Fruit fly (Drosophila melanogaster) whole organism, embryonic: Measurements from ENCODE around the gene mh.
A peak's percentile ranks its signal among the peaks of the same experiment; 100 is the strongest.

Source experiments
- Abd-B ChIP-seq: fragments of 200-800 bp; sonication (Bioruptor generic); optimal IDR thresholded peaks from 2 replicates; lab custom pipeline; 2018; ENCODE audit warnings: missing biosample characterization, mild to moderate bottlenecking, missing genetic modification characterization, moderate library complexity
- Ada2b ChIP-seq: fragments of 200-800 bp; sonication (Bioruptor generic); IDR thresholded peaks from 2 replicates; pipeline ENCODE4 v1.3.6; 2022; ENCODE audit warnings: missing biosample characterization, missing genetic modification characterization
- Aef1 ChIP-seq: fragments of 200-800 bp; sonication (Bioruptor generic); IDR thresholded peaks from 3 replicates; pipeline ENCODE4 v1.3.6; 2022; ENCODE audit warnings: missing biosample characterization, missing genetic modification characterization
- Atf3 ChIP-seq: fragments of 200-800 bp; sonication (Bioruptor generic); optimal IDR thresholded peaks from 3 replicates; lab custom pipeline; 2016; ENCODE audit warnings: missing biosample characterization, missing genetic modification characterization
- Bgb ChIP-seq: fragments of 200-800 bp; sonication (Bioruptor generic); IDR thresholded peaks from 2 replicates; pipeline ENCODE4 v1.3.6; 2022; ENCODE audit warnings: missing biosample characterization, missing genetic modification characterization; ENCODE audit not compliant: partially characterized antibody
- Bteb2 ChIP-seq: fragments of 200-800 bp; sonication (Bioruptor generic); optimal IDR thresholded peaks from 2 replicates; lab custom pipeline; 2016; ENCODE audit warnings: missing biosample characterization, missing genetic modification characterization
- CG10366 ChIP-seq: fragments of 200-800 bp; sonication (Bioruptor generic); IDR thresholded peaks from 2 replicates; pipeline ENCODE4 v1.3.6; 2022; ENCODE audit warnings: missing biosample characterization, missing genetic modification characterization
- CG13775 ChIP-seq: fragments of 200-800 bp; sonication (Bioruptor generic); optimal IDR thresholded peaks from 3 replicates; lab custom pipeline; 2017; ENCODE audit warnings: missing biosample characterization, mild to moderate bottlenecking, missing genetic modification characterization
- CG14710 ChIP-seq: fragments of 200-800 bp; sonication (Bioruptor generic); optimal IDR thresholded peaks from 3 replicates; lab custom pipeline; 2019; ENCODE audit warnings: missing biosample characterization, mild to moderate bottlenecking, missing genetic modification characterization, moderate library complexity
- CG14860 ChIP-seq: fragments of 200-800 bp; sonication (Bioruptor generic); IDR thresholded peaks from 3 replicates; pipeline ENCODE4 v1.3.6; 2022; ENCODE audit warnings: missing biosample characterization, missing genetic modification characterization; ENCODE audit not compliant: partially characterized antibody
- CG15514 ChIP-seq: fragments of 200-800 bp; sonication (Bioruptor generic); optimal IDR thresholded peaks from 3 replicates; lab custom pipeline; 2017; ENCODE audit warnings: missing biosample characterization, missing genetic modification characterization, mild to moderate bottlenecking, moderate library complexity, missing genetic modification reagents
- CG1647 ChIP-seq: fragments of 200-800 bp; sonication (Bioruptor generic); optimal IDR thresholded peaks from 3 replicates; lab custom pipeline; 2016; ENCODE audit warnings: missing biosample characterization, missing genetic modification characterization
- CG16813 ChIP-seq: fragments of 200-800 bp; sonication (Bioruptor generic); IDR thresholded peaks from 3 replicates; pipeline ENCODE4 v1.3.6; 2022; ENCODE audit warnings: missing biosample characterization, missing genetic modification characterization; ENCODE audit not compliant: partially characterized antibody
- CG17186 ChIP-seq: fragments of 200-800 bp; sonication (Bioruptor generic); optimal IDR thresholded peaks from 3 replicates; lab custom pipeline; 2017; ENCODE audit warnings: missing biosample characterization, missing genetic modification reagents, missing genetic modification characterization
- CG18011 ChIP-seq: fragments of 200-800 bp; sonication (Bioruptor generic); optimal IDR thresholded peaks from 2 replicates; lab custom pipeline; 2017; ENCODE audit warnings: missing biosample characterization, missing genetic modification characterization, mild to moderate bottlenecking, moderate library complexity, missing genotype
- CG30403 ChIP-seq: fragments of 200-800 bp; sonication (Bioruptor generic); optimal IDR thresholded peaks from 3 replicates; lab custom pipeline; 2016; ENCODE audit warnings: missing biosample characterization, missing genetic modification characterization
- CG33213 ChIP-seq: fragments of 200-800 bp; sonication (Bioruptor generic); optimal IDR thresholded peaks from 3 replicates; lab custom pipeline; 2016; ENCODE audit warnings: missing biosample characterization, missing genetic modification characterization
- CG34376 ChIP-seq: fragments of 200-800 bp; sonication (Bioruptor generic); optimal IDR thresholded peaks from 2 replicates; lab custom pipeline; 2018; ENCODE audit warnings: missing biosample characterization, mild to moderate bottlenecking, missing genetic modification characterization
- CG4707 ChIP-seq: fragments of 200-800 bp; sonication (Bioruptor generic); optimal IDR thresholded peaks from 2 replicates; lab custom pipeline; 2018; ENCODE audit warnings: missing biosample characterization, mild to moderate bottlenecking, missing genetic modification characterization, moderate library complexity
- CG5953 ChIP-seq: fragments of 200-800 bp; sonication (Bioruptor generic); IDR thresholded peaks from 2 replicates; pipeline ENCODE4 v1.3.6; 2022; ENCODE audit warnings: missing biosample characterization, missing genetic modification characterization
- CG6689 ChIP-seq: fragments of 200-800 bp; sonication (Bioruptor generic); IDR thresholded peaks from 2 replicates; pipeline ENCODE4 v1.3.6; 2022; ENCODE audit warnings: missing biosample characterization, missing genetic modification characterization
- CG7963 ChIP-seq: fragments of 200-800 bp; sonication (Bioruptor generic); IDR thresholded peaks from 3 replicates; pipeline ENCODE4 v1.3.6; 2022; ENCODE audit warnings: missing biosample characterization, missing genetic modification characterization; ENCODE audit not compliant: partially characterized antibody
- CoRest ChIP-seq: fragments of 200-800 bp; sonication (Bioruptor generic); optimal IDR thresholded peaks from 3 replicates; lab custom pipeline; 2018; ENCODE audit warnings: missing biosample characterization, mild to moderate bottlenecking, missing genetic modification characterization, moderate library complexity
- Dfd ChIP-seq, 2 experiments: fragments of >200 bp; optimal IDR thresholded peaks; 2 replicates each; lab custom pipeline; 2017; ENCODE audit warnings: missing biosample characterization in 2 of 2, missing genetic modification characterization in 2 of 2
- Doc3 ChIP-seq: fragments of 200-800 bp; sonication (Bioruptor generic); IDR thresholded peaks from 3 replicates; pipeline ENCODE4 v1.3.6; 2022; ENCODE audit warnings: missing biosample characterization, missing genetic modification characterization; ENCODE audit not compliant: partially characterized antibody
- Fer1 ChIP-seq: fragments of 200-800 bp; sonication (Bioruptor generic); optimal IDR thresholded peaks from 2 replicates; lab custom pipeline; 2017; ENCODE audit warnings: missing biosample characterization, mild to moderate bottlenecking, missing genetic modification characterization
- HmgZ ChIP-seq: fragments of 200-800 bp; sonication (Bioruptor generic); optimal IDR thresholded peaks from 2 replicates; lab custom pipeline; 2018; ENCODE audit warnings: missing biosample characterization, mild to moderate bottlenecking, missing genetic modification characterization
- Med ChIP-seq: fragments of 200-800 bp; sonication (Bioruptor generic); peaks from one replicate; lab custom pipeline; 2016; ENCODE audit warnings: missing biosample characterization, missing genetic modification characterization, mild to moderate bottlenecking, inconsistent platforms, moderate library complexity
- Myb ChIP-seq: fragments of 200-800 bp; sonication (Bioruptor generic); optimal IDR thresholded peaks from 2 replicates; lab custom pipeline; 2016; ENCODE audit warnings: missing biosample characterization, missing genetic modification characterization
- Nf-YC ChIP-seq: fragments of 200-800 bp; optimal IDR thresholded peaks from 3 replicates; lab custom pipeline; 2019; ENCODE audit warnings: missing biosample characterization, mild to moderate bottlenecking, missing genetic modification characterization, moderate library complexity
- Tbp ChIP-seq: fragments of >200 bp; optimal IDR thresholded peaks from 2 replicates; lab custom pipeline; 2018; ENCODE audit warnings: missing biosample characterization, missing genetic modification characterization
- Usf ChIP-seq: fragments of 200-800 bp; sonication (Bioruptor generic); optimal IDR thresholded peaks from 2 replicates; lab custom pipeline; 2017; ENCODE audit warnings: missing genotype, missing biosample characterization, missing genetic modification characterization
- Xrp1 ChIP-seq: fragments of 200-800 bp; sonication (Bioruptor generic); IDR thresholded peaks from 2 replicates; pipeline ENCODE4 v1.3.6; 2022; ENCODE audit warnings: missing biosample characterization, missing genetic modification characterization
- YL-1 ChIP-seq: fragments of 200-800 bp; sonication (Bioruptor generic); optimal IDR thresholded peaks from 3 replicates; lab custom pipeline; 2017; ENCODE audit warnings: missing biosample characterization, mild to moderate bottlenecking, missing genetic modification characterization
- bcd ChIP-seq: fragments of 200-800 bp; sonication (Bioruptor generic); optimal IDR thresholded peaks from 2 replicates; lab custom pipeline; 2017; ENCODE audit warnings: missing biosample characterization, mild to moderate bottlenecking, missing genetic modification characterization
- bowl ChIP-seq: fragments of 200-800 bp; sonication (Bioruptor generic); IDR thresholded peaks from 2 replicates; pipeline ENCODE4 v1.3.6; 2022; ENCODE audit warnings: missing biosample characterization, missing genetic modification characterization
- da ChIP-seq: fragments of 200-800 bp; sonication (Bioruptor generic); optimal IDR thresholded peaks from 2 replicates; lab custom pipeline; 2016; ENCODE audit warnings: missing biosample characterization, missing genetic modification characterization
- gsb ChIP-seq: fragments of 200-800 bp; sonication (Bioruptor generic); IDR thresholded peaks from 2 replicates; pipeline ENCODE4 v1.3.6; 2022; ENCODE audit warnings: missing biosample characterization, missing genetic modification characterization
- ham ChIP-seq: fragments of 200-800 bp; sonication (Bioruptor generic); IDR thresholded peaks from 2 replicates; pipeline ENCODE4 v1.3.6; 2022; ENCODE audit warnings: missing biosample characterization, missing genetic modification characterization
- hkb ChIP-seq, 2 experiments: fragments of 200-800 bp in 1 of 2; fragments of >200 bp in 1 of 2; sonication (Bioruptor generic) in 1 of 2; IDR thresholded peaks in 1 of 2; optimal IDR thresholded peaks in 1 of 2; 2 replicates each; pipeline versions ENCODE4 v1.3.6 to Lab custom; 2017 to 2022; ENCODE audit warnings: missing biosample characterization in 1 of 2, missing genetic modification characterization in 1 of 2
- jumu ChIP-seq: fragments of 200-800 bp; sonication (Bioruptor generic); optimal IDR thresholded peaks from 3 replicates; lab custom pipeline; 2016; ENCODE audit warnings: missing biosample characterization, missing genetic modification characterization
- knrl ChIP-seq: fragments of 200-800 bp; sonication (Bioruptor generic); IDR thresholded peaks from 3 replicates; pipeline ENCODE4 v1.3.6; 2022; ENCODE audit warnings: missing biosample characterization, missing genetic modification characterization; ENCODE audit not compliant: partially characterized antibody
- lmd ChIP-seq: fragments of 200-800 bp; sonication (Bioruptor generic); IDR thresholded peaks from 2 replicates; pipeline ENCODE4 v1.3.6; 2022; ENCODE audit warnings: missing biosample characterization, missing genetic modification characterization
- maf-S ChIP-seq: fragments of 200-800 bp; sonication (Bioruptor generic); optimal IDR thresholded peaks from 2 replicates; lab custom pipeline; 2016; ENCODE audit warnings: missing biosample characterization, missing genetic modification characterization
- pzg ChIP-seq: fragments of 200-800 bp; sonication (Bioruptor generic); optimal IDR thresholded peaks from 3 replicates; lab custom pipeline; 2018; ENCODE audit warnings: missing biosample characterization, mild to moderate bottlenecking, missing genetic modification characterization, moderate library complexity
- row ChIP-seq: fragments of 200-800 bp; sonication (Bioruptor generic); IDR thresholded peaks from 3 replicates; pipeline ENCODE4 v1.3.6; 2022; ENCODE audit warnings: missing biosample characterization, missing genetic modification characterization
- sim ChIP-seq: fragments of 200-800 bp; sonication (Bioruptor generic); IDR thresholded peaks from 2 replicates; pipeline ENCODE4 v1.3.6; 2022; ENCODE audit warnings: missing biosample characterization, missing genetic modification characterization
- so ChIP-seq: fragments of 200-800 bp; sonication (Bioruptor generic); IDR thresholded peaks from 3 replicates; pipeline ENCODE4 v1.3.6; 2022; ENCODE audit warnings: missing biosample characterization, missing genetic modification characterization
- unc-4 ChIP-seq: fragments of 200-800 bp; sonication (Bioruptor generic); IDR thresholded peaks from 2 replicates; pipeline ENCODE4 v1.3.6; 2022; ENCODE audit warnings: missing biosample characterization, missing genetic modification characterization; ENCODE audit not compliant: partially characterized antibody
- unpg ChIP-seq: fragments of 200-800 bp; sonication (Bioruptor generic); optimal IDR thresholded peaks from 3 replicates; lab custom pipeline; 2018; ENCODE audit warnings: missing biosample characterization, mild to moderate bottlenecking, missing genetic modification characterization, moderate library complexity

The mh gene

DNA sequence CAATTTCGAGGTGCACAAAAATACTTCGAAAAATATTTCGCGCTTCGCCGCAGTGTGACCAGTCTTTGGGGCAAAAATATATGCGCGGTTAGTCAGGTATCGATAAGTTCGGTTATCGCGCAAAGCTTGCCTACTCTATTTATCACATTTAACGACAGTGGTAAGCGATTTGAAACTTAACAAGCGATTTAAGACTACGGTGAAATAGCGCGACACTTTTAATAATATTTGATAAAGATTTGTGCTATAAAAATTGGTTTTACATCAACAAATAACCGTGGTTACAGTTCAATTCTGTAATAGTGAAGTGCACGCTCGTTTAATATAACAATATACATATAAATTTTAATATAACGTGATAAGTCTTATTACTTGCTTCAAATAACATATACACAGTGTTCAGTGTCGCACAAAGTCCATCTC is at the start of gene mh (continued):
- TF ChIP-seq sim (GFP tag; lab: Robert Waterston, UW) (no peak), CG30403 (GFP tag; lab: Kevin White, UChicago) (peak; percentile 52), bowl (GFP tag; lab: Robert Waterston, UW) (no peak), knrl (peak; percentile 59), Doc3 (GFP tag; lab: Robert Waterston, UW) (0 out of 3 replicates have a peak, but pooled peaks have one; percentile 39), CG16813 (GFP tag; lab: Robert Waterston, UW) (peak; percentile 66), Ada2b (GFP tag; lab: Robert Waterston, UW) (peak; percentile 48), CG4707 (GFP tag; lab: Kevin White, UChicago) (no peak), Atf3 (no peak), ham (GFP tag; lab: Robert Waterston, UW) (no peak), HmgZ (tag; lab: Kevin White, UChicago) (no peak), CG7963 (GFP tag; lab: Robert Waterston, UW) (0 out of 3 replicates have a peak, but pooled peaks have one; percentile 50), CG10366 (GFP tag; lab: Robert Waterston, UW) (no peak), CG34376 (GFP tag; lab: Kevin White, UChicago) (no peak), Usf (GFP tag; lab: Kevin White, UChicago) (no peak), CoRest (tag; lab: Kevin White, UChicago) (peak; percentile 60), lmd (peak; percentile 47; the same call in 1 of the 2 replicates), CG15514 (GFP tag; lab: Kevin White, UChicago) (peak; percentile 48), so (GFP tag; lab: Robert Waterston, UW) (no peak), Bgb (GFP tag; lab: Robert Waterston, UW) (peak; percentile 60), CG18011 (peak; percentile 8), unc-4 (peak; percentile 56), CG14860 (peak; percentile 50; the same call in 1 of the 3 replicates), YL-1 (GFP tag; lab: Kevin White, UChicago) (peak; percentile 4), Myb (GFP tag; lab: Kevin White, UChicago) (peak; percentile 74), Aef1 (GFP tag; lab: Robert Waterston, UW) (0 out of 3 replicates have a peak, but pooled peaks have one; percentile 20), jumu (GFP tag; lab: Kevin White, UChicago) (peak; percentile 5), CG5953 (GFP tag; lab: Robert Waterston, UW) (no peak), Bteb2 (no peak), hkb (optimal IDR thresholded peaks at IDR 0.05; lab: Kevin White, UChicago) (no peak), hkb (GFP tag; IDR thresholded peaks at IDR 0.05; lab: Robert Waterston, UW) (no peak), CG14710 (tag; lab: Kevin White, UChicago) (peak; percentile 30), CG13775 (GFP tag; lab: Kevin White, UChicago) (peak; percentile 64), Xrp1 (GFP tag; lab: Robert Waterston, UW) (peak; percentile 11; the same call in 1 of the 2 replicates), Tbp (no peak), Abd-B (GFP tag; lab: Kevin White, UChicago) (peak; percentile 64), gsb (GFP tag; lab: Robert Waterston, UW) (no peak), CG33213 (no peak), maf-S (GFP tag; lab: Kevin White, UChicago) (no peak), Fer1 (GFP tag; lab: Kevin White, UChicago) (peak; percentile 20), pzg (GFP tag; lab: Kevin White, UChicago) (peak; percentile 68), CG6689 (peak; percentile 52; the same call in 1 of the 2 replicates), Dfd (GFP tag; optimal IDR thresholded peaks at IDR 0.05; lab: Kevin White, UChicago) (no peak), bcd (GFP tag; lab: Kevin White, UChicago) (peak; percentile 28), CG1647 (GFP tag; lab: Kevin White, UChicago) (no peak), row (GFP tag; lab: Robert Waterston, UW) (peak; percentile 57), unpg (peak; percentile 28), CG17186 (peak; percentile 75), Med (peak; percentile 69), da (GFP tag; lab: Kevin White, UChicago) (no peak), Nf-YC (tag; lab: Kevin White, UChicago) (peak; percentile 21)
